Fruit fly (Drosophila melanogaster) whole organism, adult: ENCODE measurements around the gene Elys.
A peak's percentile ranks its signal among the peaks of the same experiment; 100 is the strongest.

Experiments used
- CG12768 ChIP-seq: fragments of 200-800 bp; sonication (Bioruptor generic); optimal IDR thresholded peaks from 2 replicates; lab custom pipeline; 2017; ENCODE audit warnings: missing biosample characterization, missing genetic modification characterization, mild to moderate bottlenecking, moderate library complexity, missing genetic modification reagents
- CG14711 ChIP-seq: fragments of 200-800 bp; sonication (Bioruptor generic); optimal IDR thresholded peaks from 2 replicates; lab custom pipeline; 2018; ENCODE audit warnings: missing biosample characterization, mild to moderate bottlenecking, missing genetic modification characterization, moderate library complexity
- CG5204 ChIP-seq: fragments of 200-800 bp; sonication (Bioruptor generic); optimal IDR thresholded peaks from 2 replicates; lab custom pipeline; 2016; ENCODE audit warnings: missing biosample characterization, missing genetic modification characterization
- CG7101 ChIP-seq: fragments of 200-800 bp; sonication (Bioruptor generic); optimal IDR thresholded peaks from 2 replicates; lab custom pipeline; 2018; ENCODE audit warnings: missing biosample characterization, mild to moderate bottlenecking, missing genetic modification characterization, moderate library complexity
- Clk ChIP-seq: fragments of 200-800 bp; sonication (Bioruptor generic); optimal IDR thresholded peaks from 2 replicates; lab custom pipeline; 2017; ENCODE audit warnings: missing biosample characterization, missing genetic modification characterization
- cnc ChIP-seq, 2 experiments: fragments of >200 bp; optimal IDR thresholded peaks; 2 replicates each; lab custom pipeline; 2017
- kay ChIP-seq: fragments of 200-800 bp; sonication (Bioruptor generic); peaks from one replicate; lab custom pipeline; 2016; ENCODE audit warnings: missing biosample characterization, missing genetic modification characterization, borderline replicate concordance
- tj ChIP-seq: fragments of 200-800 bp; sonication (Bioruptor generic); optimal IDR thresholded peaks from 3 replicates; lab custom pipeline; 2017; ENCODE audit warnings: missing biosample characterization, mild to moderate bottlenecking, missing genetic modification characterization, moderate library complexity

dm6 chrX:19683040-19683875 is 31.2 kb downstream of the Elys start, which contains the start of the genes dome and Ubqn:
- TF ChIP-seq tj (peak; percentile 71), CG14711 (tag; lab: Kevin White, UChicago) (peak; percentile 5), CG7101 (tag; lab: Kevin White, UChicago) (peak; percentile 14), cnc (optimal IDR thresholded peaks at IDR 0.05; lab: Kevin White, UChicago) (no peak), Clk (no peak), CG5204 (GFP tag; lab: Kevin White, UChicago) (no peak), CG12768 (peak; percentile 56), kay (GFP tag; lab: Kevin White, UChicago) (no peak)
